Worm (Caenorhabditis elegans): Measurements from ENCODE around the gene F54D5.5.

DNA sequence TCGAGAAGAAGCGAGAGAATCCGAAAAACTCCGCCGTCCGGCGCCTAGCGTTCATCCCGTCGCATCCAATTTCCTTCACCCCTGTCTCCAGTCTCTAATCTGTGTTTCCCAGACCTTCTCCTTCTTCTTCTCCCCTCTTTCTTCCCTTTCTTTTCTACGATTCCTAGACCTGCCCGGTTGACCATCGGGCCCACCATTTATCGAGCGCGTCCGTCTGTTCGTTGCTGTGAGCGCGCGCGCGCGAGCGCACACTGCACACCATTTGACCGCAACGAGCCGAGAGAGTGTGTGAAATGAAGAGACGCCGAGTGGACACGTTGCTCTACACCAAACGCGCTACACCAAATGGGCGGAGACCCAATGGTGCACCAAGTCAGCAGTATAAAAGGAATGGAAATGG, 29.7 kb downstream of the F54D5.5 start:
- TF ChIP-seq R02D3.7 (tag; optimal IDR thresholded peaks at IDR 0.05) (no peak), snpc-4 (tag; optimal IDR thresholded peaks at IDR 0.05) (no peak), egl-27 (tag; optimal IDR thresholded peaks at IDR 0.05) (no peak)

Measured in whole organism, L2 larva.